Worm (Caenorhabditis elegans) whole organism, early embryonic: ENCODE measurements around the gene srh-72.

Experiments
- ceh-36 ChIP-seq: sonication (generic microtip); optimal IDR thresholded peaks from 2 replicates; lab custom pipeline; 2016; ENCODE audit warnings: missing genetic modification characterization, inconsistent platforms, missing compliant biosample characterization
- flt-1 ChIP-seq: fragments of 200-800 bp; sonication (Bioruptor generic); IDR thresholded peaks from 2 replicates; pipeline ENCODE4 v1.3.6; 2022; ENCODE audit warnings: missing genetic modification characterization, missing compliant biosample characterization

ce11 chrII:1621180-1621579 lies 19.2 kb downstream of the srh-72 start, which contains the start of gene fbxa-158:
- TF ChIP-seq flt-1 (GFP tag; lab: Robert Waterston, UW), result no peak
- TF ChIP-seq ceh-36 (tag; lab: Kevin White, UChicago), result no peak
